Worm (Caenorhabditis elegans): ENCODE data around the gene haf-8.

haf-8 gene

DNA sequence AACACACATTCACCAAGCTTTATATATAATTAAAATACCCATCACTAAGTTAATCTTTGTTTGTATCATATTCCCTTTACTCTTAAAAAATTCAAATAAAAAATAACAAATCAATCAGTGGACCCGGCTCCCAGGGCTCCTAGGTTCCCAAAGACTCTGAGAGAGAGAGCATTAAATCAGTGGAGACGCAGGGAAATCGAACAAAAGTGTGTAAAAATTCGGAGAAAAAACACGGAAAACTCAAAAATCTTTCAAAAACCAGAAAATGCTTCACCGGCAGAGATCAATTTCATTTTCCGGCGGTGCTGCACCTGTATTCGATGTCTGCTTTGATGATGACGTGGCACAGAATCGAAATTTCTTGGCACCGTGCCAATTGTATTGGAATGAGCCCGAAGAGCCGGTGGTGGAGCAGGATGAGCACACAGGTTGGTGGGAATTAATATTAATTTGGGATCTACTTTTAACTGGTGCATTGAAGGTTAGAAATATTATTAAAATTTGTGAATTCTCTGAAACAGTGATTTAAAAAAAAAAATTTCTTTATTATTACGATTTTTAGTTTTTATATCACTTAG, 41.6 kb downstream of the haf-8 start, which contains the start of gene anoh-2:
Gene anoh-2, plus strand, starts transcription at position 255 of the 578 bp plus-strand sequence.
- no peak for TF ChIP-seq W03F9.2 (tag; optimal IDR thresholded peaks at IDR 0.05)
- no peak for TF ChIP-seq dao-5 (tag; optimal IDR thresholded peaks at IDR 0.05)
- TF ChIP-seq him-1 (tag; optimal IDR thresholded peaks at IDR 0.05), result no peak

- no peak for TF ChIP-seq dao-5 (tag; optimal IDR thresholded peaks at IDR 0.05)
- TF ChIP-seq W03F9.2 (tag; optimal IDR thresholded peaks at IDR 0.05), result peak; percentile 19
Measured at ce11 chrIV:14656573-14657129, 43.1 kb downstream of the haf-8 start, which contains the start of gene Y57G11C.33. Gene Y57G11C.33, plus strand, starts transcription at chrIV:14657079.

DNA sequence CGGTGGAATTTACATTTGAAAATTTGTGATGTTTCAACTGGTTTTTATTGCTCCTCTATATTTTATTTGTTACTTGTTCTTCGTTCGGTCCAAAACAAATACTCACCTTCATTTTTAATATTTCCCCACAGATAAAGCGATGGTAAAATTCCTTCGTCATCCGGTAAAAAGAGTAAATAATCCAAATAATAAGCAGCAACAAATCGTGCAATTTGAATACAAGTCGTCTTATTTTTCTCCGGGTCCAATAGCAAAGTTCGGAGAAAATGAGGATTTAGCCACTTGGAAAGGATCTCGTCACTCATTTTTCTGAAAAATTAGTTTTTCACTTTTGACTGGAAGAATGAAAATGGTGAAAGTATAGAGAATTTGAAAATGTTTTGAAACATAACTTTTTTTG, 46.7 kb downstream of the haf-8 start, which contains the start of gene talp-3:
Gene talp-3, minus strand, starts transcription at position 315 of the 400 bp plus-strand sequence.
- no peak for TF ChIP-seq him-1 (tag; optimal IDR thresholded peaks at IDR 0.05)
- TF ChIP-seq dao-5 (tag; optimal IDR thresholded peaks at IDR 0.05), result no peak
- no peak for TF ChIP-seq W03F9.2 (tag; optimal IDR thresholded peaks at IDR 0.05)
